Worm (Caenorhabditis elegans) whole organism, L3 larva: ENCODE measurements around the gene C29F4.3.

Source experiments
- eor-1 ChIP-seq, 2 experiments: fragments of 150-350 bp; optimal IDR thresholded peaks; 2 replicates each; lab custom pipeline; 2014 to 2018; ENCODE audit warnings: missing biosample characterization in 2 of 2, missing genetic modification characterization in 2 of 2
- nhr-25 ChIP-seq: sonication (generic microtip); optimal IDR thresholded peaks from 2 replicates; lab custom pipeline; 2017; ENCODE audit warnings: missing biosample characterization, missing genetic modification characterization
- nhr-43 ChIP-seq: sonication (generic microtip); optimal IDR thresholded peaks from 2 replicates; lab custom pipeline; 2016; ENCODE audit warnings: mild to moderate bottlenecking, missing genetic modification characterization, missing compliant biosample characterization; ENCODE audit not compliant: poor library complexity, severe bottlenecking
- pqm-1 ChIP-seq: fragments of 150-350 bp; optimal IDR thresholded peaks from 2 replicates; lab custom pipeline; 2017; ENCODE audit warnings: missing biosample characterization, missing genetic modification characterization, inconsistent platforms
- snpc-4 ChIP-seq: fragments of 150-350 bp; optimal IDR thresholded peaks from 2 replicates; lab custom pipeline; 2014; ENCODE audit warnings: missing biosample characterization, missing genetic modification characterization
- unc-62 ChIP-seq: fragments of 150-350 bp; sonication (generic microtip); optimal IDR thresholded peaks from 4 replicates; lab custom pipeline; 2014; ENCODE audit warnings: missing biosample characterization, missing genetic modification reagents, missing genetic modification characterization
- ztf-4 ChIP-seq: fragments of 150-350 bp; optimal IDR thresholded peaks from 2 replicates; lab custom pipeline; 2014; ENCODE audit warnings: missing biosample characterization, missing genetic modification characterization

DNA sequence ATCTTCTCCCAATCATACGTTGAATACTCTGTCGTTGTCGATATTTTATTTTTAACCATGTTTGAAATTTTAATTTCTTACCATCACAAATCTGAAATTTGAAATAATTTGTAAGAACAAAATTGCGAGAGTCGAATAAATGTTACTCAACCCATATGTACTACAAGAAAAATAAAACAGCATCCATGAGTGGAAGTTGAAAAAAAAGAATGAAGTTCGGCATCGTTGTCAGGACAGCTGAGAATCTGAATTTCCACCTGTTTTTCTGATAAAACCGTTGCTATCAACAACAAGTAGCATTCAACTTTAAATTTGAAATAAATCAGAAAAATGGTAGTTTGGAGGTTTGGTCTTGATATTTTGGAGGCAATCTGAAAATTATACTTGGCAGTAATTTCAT lies at the start of gene C29F4.3:
- TF ChIP-seq pqm-1 (no peak), snpc-4 (tag; lab: Kevin White, UChicago) (no peak), nhr-43 (tag; lab: Kevin White, UChicago) (no peak), nhr-25 (tag; lab: Kevin White, UChicago) (no peak), eor-1 (tag; optimal IDR thresholded peaks at IDR 0.05; lab: Kevin White, UChicago) (no peak), ztf-4 (no peak), unc-62 (GFP tag; lab: Kevin White, UChicago) (no peak)
